Worm (Caenorhabditis elegans): ENCODE data around the gene srt-70.

DNA sequence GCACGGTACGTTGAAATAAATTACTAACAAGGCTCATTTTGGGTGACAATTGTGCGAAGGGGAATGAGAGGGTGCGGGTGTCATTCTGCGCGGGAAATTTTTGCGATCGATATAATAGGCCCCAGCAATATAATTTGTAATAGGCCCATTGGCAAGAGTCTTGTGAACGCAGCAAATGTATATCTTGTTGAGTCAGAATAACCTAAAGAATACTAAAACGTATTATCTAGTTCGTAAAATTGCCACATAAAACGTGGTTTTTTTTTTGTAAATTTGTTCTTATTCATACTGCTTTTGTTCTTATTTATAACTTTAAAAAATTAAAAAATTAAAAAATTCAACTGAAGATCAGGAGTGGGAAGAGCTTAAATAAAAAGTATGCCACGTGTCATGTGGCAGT lies 19.9 kb downstream of the srt-70 start, which contains the start of gene C52A10.3:
- TF ChIP-seq pqm-1 (tag; optimal IDR thresholded peaks at IDR 0.05) = no peak
- TF ChIP-seq fkh-6 (tag; optimal IDR thresholded peaks at IDR 0.05) = no peak
- TF ChIP-seq pag-3 (tag; optimal IDR thresholded peaks at IDR 0.05; ENCODE audit: borderline replicate concordance) = no peak
- no peak for TF ChIP-seq F13H6.1 (tag; optimal IDR thresholded peaks at IDR 0.05)
- no peak for TF ChIP-seq T23F11.4 (GFP tag; optimal IDR thresholded peaks at IDR 0.05)
- no peak for TF ChIP-seq rnt-1 (tag; optimal IDR thresholded peaks at IDR 0.05)
- no peak for TF ChIP-seq pha-4 (tag; optimal IDR thresholded peaks at IDR 0.05)
- no peak for TF ChIP-seq ceh-9 (tag; optimal IDR thresholded peaks at IDR 0.05)
- no peak for TF ChIP-seq ama-1 (optimal IDR thresholded peaks at IDR 0.05)

Data from whole organism, late embryonic.